Fruit fly (Drosophila melanogaster): ENCODE results near the gene Cpr65Ec.

Gene Cpr65Ec

DNA sequence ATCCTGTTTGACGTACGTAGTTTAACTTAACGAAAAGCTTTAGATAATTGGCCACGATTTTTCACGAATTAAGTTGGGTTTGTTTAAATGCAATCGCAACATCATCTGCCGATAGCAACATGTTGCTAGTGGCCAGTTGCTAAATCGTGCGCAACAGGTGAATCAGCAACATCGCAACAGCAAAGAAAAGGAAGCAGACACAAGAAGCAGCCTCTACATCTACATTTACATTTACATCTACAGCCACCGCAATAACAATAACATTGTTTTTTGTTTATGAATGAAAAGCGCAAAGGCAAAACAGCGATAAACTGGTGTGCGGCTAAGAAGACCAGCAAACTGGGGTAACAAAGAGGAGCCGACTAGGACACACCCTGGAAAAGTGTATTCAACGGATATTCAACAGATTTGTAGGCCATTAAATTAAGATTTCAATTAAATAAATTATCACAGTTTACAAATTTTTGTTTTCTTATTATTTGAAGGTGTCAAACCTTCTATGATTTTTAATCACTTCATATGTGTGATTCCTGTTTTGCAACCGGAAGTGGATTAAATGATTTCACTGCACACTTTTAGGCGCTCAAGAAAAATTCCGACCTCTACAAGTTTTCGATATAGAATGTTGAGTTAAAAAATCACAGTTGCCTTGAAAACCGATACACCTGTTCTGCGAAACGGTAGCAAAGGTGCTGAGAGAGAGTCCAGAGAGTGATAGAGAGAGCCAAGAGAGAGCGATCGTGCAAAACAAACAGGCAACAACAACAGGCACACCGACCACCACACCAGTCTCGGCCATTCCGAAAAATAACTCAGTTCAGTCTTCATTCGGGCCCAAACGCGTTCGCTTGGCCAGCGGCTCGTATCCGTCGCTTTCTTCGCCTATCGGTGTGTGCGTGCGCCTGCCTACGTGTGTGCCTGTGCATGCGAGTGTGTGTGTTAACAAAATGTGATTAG lies 41.0 kb downstream of the Cpr65Ec start, which contains the start of gene melt (continued):
- TF ChIP-seq CG1792 (GFP tag; optimal IDR thresholded peaks at IDR 0.05) (peak; percentile 82), CG15479 (GFP tag; optimal IDR thresholded peaks at IDR 0.05) (peak; percentile 51), so (GFP tag; IDR thresholded peaks at IDR 0.05) (peak; percentile 67; the same call in 2 of the 3 replicates), CG11398 (GFP tag; optimal IDR thresholded peaks at IDR 0.05) (peak; percentile 66), CG11456 (GFP tag; IDR thresholded peaks at IDR 0.05) (0 out of 3 replicates have a peak, but pooled peaks have one; percentile 56), Fer2 (tag; optimal IDR thresholded peaks at IDR 0.05) (peak; percentile 54), pros (GFP tag; optimal IDR thresholded peaks at IDR 0.05) (no peak), prd (optimal IDR thresholded peaks at IDR 0.05) (no peak), prd (GFP tag; IDR thresholded peaks at IDR 0.05) (peak; percentile 88), CG12104 (GFP tag; optimal IDR thresholded peaks at IDR 0.05) (peak; percentile 88), CG10462 (GFP tag; optimal IDR thresholded peaks at IDR 0.05) (peak; percentile 79), CG9817 (tag; optimal IDR thresholded peaks at IDR 0.05) (peak; percentile 74), Sox102F (GFP tag; optimal IDR thresholded peaks at IDR 0.05) (peak; percentile 84), CG6689 (GFP tag; IDR thresholded peaks at IDR 0.05) (peak; percentile 90), CG1647 (GFP tag; optimal IDR thresholded peaks at IDR 0.05) (peak; percentile 79), dm (GFP tag; optimal IDR thresholded peaks at IDR 0.05) (peak; percentile 72), crc (GFP tag; optimal IDR thresholded peaks at IDR 0.05) (peak; percentile 80), Sin3A (optimal IDR thresholded peaks at IDR 0.05) (no peak), knrl (GFP tag; IDR thresholded peaks at IDR 0.05; ENCODE audit: partially characterized antibody) (peak; percentile 20; the same call in 1 of the 3 replicates), Hmr (GFP tag; optimal IDR thresholded peaks at IDR 0.05) (peak; percentile 90), scrt (GFP tag; optimal IDR thresholded peaks at IDR 0.05) (peak; percentile 76), slp2 (GFP tag; optimal IDR thresholded peaks at IDR 0.05) (peak; percentile 88), odd (GFP tag; optimal IDR thresholded peaks at IDR 0.05) (peak; percentile 78), CG17359 (tag; optimal IDR thresholded peaks at IDR 0.05) (peak; percentile 77), Awh (GFP tag; IDR thresholded peaks at IDR 0.05) (peak; percentile 39; the same call in 1 of the 2 replicates), CG1024 (GFP tag; IDR thresholded peaks at IDR 0.05) (no peak), CkIIα-i1 (GFP tag; IDR thresholded peaks at IDR 0.05) (no peak), crol (GFP tag; IDR thresholded peaks at IDR 0.05) (no peak), dati (GFP tag; IDR thresholded peaks at IDR 0.05) (no peak), CG15073 (GFP tag; optimal IDR thresholded peaks at IDR 0.05) (peak; percentile 63), Dp (GFP tag; optimal IDR thresholded peaks at IDR 0.05) (no peak), pum (GFP tag; optimal IDR thresholded peaks at IDR 0.05) (peak; percentile 85), vnd (GFP tag; IDR thresholded peaks at IDR 0.05; ENCODE audit: partially characterized antibody) (peak; percentile 33; the same call in 1 of the 3 replicates), CG3163 (GFP tag; optimal IDR thresholded peaks at IDR 0.05) (peak; percentile 69), CG10431 (GFP tag; optimal IDR thresholded peaks at IDR 0.05) (peak; percentile 20), CG12155 (GFP tag; optimal IDR thresholded peaks at IDR 0.05) (peak; percentile 86), CG3847 (GFP tag; IDR thresholded peaks at IDR 0.05) (peak; percentile 76), Dip2 (GFP tag; IDR thresholded peaks at IDR 0.05) (no peak), CG10267 (tag; optimal IDR thresholded peaks at IDR 0.05) (peak; percentile 84), CG17612 (GFP tag; IDR thresholded peaks at IDR 0.05) (peak; percentile 73; the same call in 1 of the 2 replicates), lov (optimal IDR thresholded peaks at IDR 0.05) (no peak), lov (GFP tag; IDR thresholded peaks at IDR 0.05) (0 out of 3 replicates have a peak, but pooled peaks have one; percentile 8), Pdp1 (GFP tag; optimal IDR thresholded peaks at IDR 0.05) (peak; percentile 84 to 90), CG5180 (GFP tag; optimal IDR thresholded peaks at IDR 0.05) (peak; percentile 74), pfk (GFP tag; optimal IDR thresholded peaks at IDR 0.05) (no peak), CG32532 (GFP tag; IDR thresholded peaks at IDR 0.05) (peak; percentile 80), org-1 (GFP tag; optimal IDR thresholded peaks at IDR 0.05) (peak; percentile 89), Bdp1 (GFP tag; optimal IDR thresholded peaks at IDR 0.05) (peak; percentile 66), gcm (GFP tag; optimal IDR thresholded peaks at IDR 0.05) (peak; percentile 82)

All from whole organism, embryonic.